Fruit fly (Drosophila melanogaster) whole organism, pupa: Measurements from ENCODE around the gene heph.
A peak's percentile ranks its signal among the peaks of the same experiment; 100 is the strongest.

Source experiments
- CG10348 ChIP-seq: fragments of 200-800 bp; sonication (Bioruptor generic); IDR thresholded peaks from 2 replicates; pipeline ENCODE4 v1.3.6; 2022; ENCODE audit warnings: missing biosample characterization, missing genetic modification characterization
- CG12605 ChIP-seq: fragments of 200-800 bp; sonication (Bioruptor generic); IDR thresholded peaks from 2 replicates; pipeline ENCODE4 v1.3.6; 2022; ENCODE audit warnings: missing biosample characterization, missing genetic modification characterization
- CG13204 ChIP-seq: fragments of 200-800 bp; sonication (Bioruptor generic); optimal IDR thresholded peaks from 2 replicates; lab custom pipeline; 2018; ENCODE audit warnings: missing biosample characterization, mild to moderate bottlenecking, missing genetic modification characterization, moderate library complexity
- CG15710 ChIP-seq: fragments of 200-800 bp; sonication (Bioruptor generic); optimal IDR thresholded peaks from 2 replicates; lab custom pipeline; 2018; ENCODE audit warnings: missing biosample characterization, mild to moderate bottlenecking, missing genetic modification characterization, moderate library complexity
- CG8159 ChIP-seq: fragments of 200-800 bp; sonication (Bioruptor generic); optimal IDR thresholded peaks from 3 replicates; lab custom pipeline; 2018; ENCODE audit warnings: missing biosample characterization, mild to moderate bottlenecking, missing genetic modification characterization, moderate library complexity
- CG8301 ChIP-seq: fragments of 200-800 bp; sonication (Bioruptor generic); optimal IDR thresholded peaks from 2 replicates; lab custom pipeline; 2018; ENCODE audit warnings: missing biosample characterization, mild to moderate bottlenecking, missing genetic modification characterization
- EcR ChIP-seq: fragments of 200-800 bp; sonication (Bioruptor generic); optimal IDR thresholded peaks from 3 replicates; lab custom pipeline; 2019; ENCODE audit warnings: missing biosample characterization, missing genetic modification characterization, mild to moderate bottlenecking, moderate library complexity, missing genetic modification reagents
- Ets98B ChIP-seq: fragments of 200-800 bp; sonication (Bioruptor generic); IDR thresholded peaks from 2 replicates; pipeline ENCODE4 v1.3.6; 2022; ENCODE audit warnings: missing biosample characterization, missing genetic modification characterization
- Pif1A ChIP-seq: fragments of 200-800 bp; sonication (Bioruptor generic); optimal IDR thresholded peaks from 3 replicates; lab custom pipeline; 2016; ENCODE audit warnings: missing biosample characterization, missing genetic modification characterization
- fd96Ca ChIP-seq: fragments of 200-800 bp; sonication (Bioruptor generic); IDR thresholded peaks from 3 replicates; pipeline ENCODE4 v1.3.6; 2022; ENCODE audit warnings: missing biosample characterization, missing genetic modification characterization
- gl ChIP-seq: fragments of 200-800 bp; sonication (Bioruptor generic); optimal IDR thresholded peaks from 2 replicates; lab custom pipeline; 2018; ENCODE audit warnings: missing biosample characterization, mild to moderate bottlenecking, missing genetic modification characterization

DNA sequence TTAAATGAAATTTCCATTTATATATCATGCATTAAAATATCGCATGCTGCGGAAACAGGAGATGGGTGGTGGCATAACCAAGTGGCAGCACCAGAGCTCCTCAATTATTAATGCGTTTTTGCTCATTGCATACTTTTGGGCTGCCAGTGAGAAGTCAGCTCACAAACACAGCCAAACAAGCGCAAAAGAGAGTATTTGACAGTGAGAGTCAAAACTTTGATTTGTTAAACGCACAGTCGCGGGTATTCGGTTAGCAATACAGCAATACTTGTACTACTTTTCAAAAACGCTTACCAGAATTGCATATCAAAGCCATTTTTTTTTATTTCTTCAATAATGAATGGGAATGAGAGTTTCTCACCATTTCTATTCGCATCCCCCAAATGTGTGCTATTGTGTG is 69.6 kb downstream of the heph start:
- TF ChIP-seq CG13204: no peak
- TF ChIP-seq EcR: no peak
- peak; percentile 8 for TF ChIP-seq CG8301 (tag; lab: Kevin White, UChicago)
- no peak for TF ChIP-seq CG15710 (tag; lab: Kevin White, UChicago)
- peak; percentile 17; the same call in 1 of the 2 replicates for TF ChIP-seq CG12605 (GFP tag; lab: Robert Waterston, UW)
- TF ChIP-seq CG10348 (GFP tag; lab: Robert Waterston, UW): no peak
- TF ChIP-seq Ets98B: no peak
- TF ChIP-seq fd96Ca (GFP tag; lab: Robert Waterston, UW): no peak
- no peak for TF ChIP-seq CG8159 (tag; lab: Kevin White, UChicago)
- no peak for TF ChIP-seq gl (tag; lab: Kevin White, UChicago)
- peak; percentile 19 for TF ChIP-seq Pif1A
